Fruit fly (Drosophila melanogaster) whole organism: Measurements from ENCODE around the gene Syx18.

Experiments used
- CG8478 ChIP-seq: fragments of >200 bp; optimal IDR thresholded peaks from 2 replicates; lab custom pipeline; 2018; ENCODE audit warnings: inconsistent platforms
- Dll ChIP-seq: fragments of >200 bp; optimal IDR thresholded peaks from 2 replicates; lab custom pipeline; 2017
- EcR ChIP-seq, 2 experiments: fragments of >200 bp; optimal IDR thresholded peaks; 2 replicates each; lab custom pipeline; 2017; ENCODE audit warnings: missing biosample characterization in 2 of 2, missing genetic modification characterization in 2 of 2, missing genetic modification reagents in 2 of 2
- pan ChIP-seq: fragments of >200 bp; optimal IDR thresholded peaks from 2 replicates; lab custom pipeline; 2017
- psq ChIP-seq: fragments of >200 bp; optimal IDR thresholded peaks from 2 replicates; lab custom pipeline; 2017
- usp ChIP-seq: fragments of >200 bp; optimal IDR thresholded peaks from 2 replicates; lab custom pipeline; 2017; ENCODE audit warnings: missing biosample characterization, missing genetic modification characterization, mixed read lengths

DNA sequence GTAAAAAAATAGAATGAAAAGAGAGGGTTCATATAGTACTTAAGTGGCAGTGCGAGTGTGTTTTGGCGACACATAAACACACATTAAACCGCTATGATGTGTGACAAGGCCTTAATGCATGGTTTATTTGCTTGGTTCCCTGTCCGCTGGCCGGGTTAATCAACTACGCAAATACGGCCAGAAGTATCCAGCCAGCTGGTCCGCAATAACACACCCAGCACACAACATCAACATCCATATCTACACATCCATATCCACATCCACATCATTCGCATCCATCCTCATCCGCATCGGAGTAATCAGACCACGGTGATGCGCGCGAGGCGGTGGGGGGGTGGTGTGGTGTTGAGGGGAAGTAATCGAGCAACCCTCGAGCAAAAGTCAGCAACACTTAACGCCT, 18.5 kb downstream of the Syx18 start:
- TF ChIP-seq usp (GFP tag; lab: Kevin White, UChicago) (no peak), psq (no peak), Dll (lab: Kevin White, UChicago) (no peak), EcR (GFP tag; optimal IDR thresholded peaks at IDR 0.05; lab: Kevin White, UChicago) (no peak), CG8478 (no peak), pan (lab: Kevin White, UChicago) (no peak)
